Worm (Caenorhabditis elegans): Measurements from ENCODE around the gene ndub-5.

DNA sequence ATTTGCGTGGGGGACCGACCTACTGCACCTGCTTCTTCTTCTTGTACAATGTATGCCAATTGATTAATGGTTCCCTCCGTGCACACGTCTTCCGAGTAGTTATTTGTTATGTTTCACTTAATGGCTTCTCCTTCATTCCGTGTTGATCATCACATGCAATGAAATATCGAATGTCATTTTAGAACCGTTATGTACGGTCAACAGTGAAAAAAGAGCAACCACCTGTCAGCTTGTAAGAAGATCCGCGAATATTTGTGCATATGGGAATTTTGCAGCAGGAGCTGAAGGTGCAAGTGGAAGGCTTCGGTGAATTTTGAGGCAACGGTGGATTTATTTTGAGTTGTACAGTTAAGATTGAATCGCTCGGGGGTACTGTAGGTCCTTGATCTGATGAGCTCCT is 45.4 kb upstream of the ndub-5 start:
- TF ChIP-seq egl-13 (tag; optimal IDR thresholded peaks at IDR 0.05) (no peak), hlh-17 (GFP tag; optimal IDR thresholded peaks at IDR 0.05; ENCODE audit: borderline replicate concordance) (no peak), skn-1 (tag; optimal IDR thresholded peaks at IDR 0.05) (no peak), mdl-1 (tag; optimal IDR thresholded peaks at IDR 0.05) (no peak)
